Worm (Caenorhabditis elegans): ENCODE data around the gene col-110.

col-110 gene

ce11 chrIV:4650624-4651094 is 41.2 kb upstream of the col-110 start, which contains the start of gene ubc-9 (continued):
- TF ChIP-seq lin-35 (GFP tag; optimal IDR thresholded peaks at IDR 0.05): peak; percentile 10 to 56 (median 54)
- TF ChIP-seq Y53F4B.3 (GFP tag; IDR thresholded peaks at IDR 0.05): no peak
- no peak for TF ChIP-seq ama-1 (optimal IDR thresholded peaks at IDR 0.05)
- TF ChIP-seq ama-1 (GFP tag; optimal IDR thresholded peaks at IDR 0.05): no peak
- peak; percentile 90 for TF ChIP-seq xnd-1 (tag; optimal IDR thresholded peaks at IDR 0.05)
- peak; percentile 92 for TF ChIP-seq madf-10 (tag; optimal IDR thresholded peaks at IDR 0.05)
- peak; percentile 92 for TF ChIP-seq attf-5 (GFP tag; optimal IDR thresholded peaks at IDR 0.05)
- no peak for TF ChIP-seq attf-3 (GFP tag; conservative IDR thresholded peaks at IDR 0.05)
- peak; percentile 95 for TF ChIP-seq hsf-1 (GFP tag; IDR thresholded peaks at IDR 0.05)
- no peak for TF ChIP-seq ztf-3 (GFP tag; optimal IDR thresholded peaks at IDR 0.05)
- TF ChIP-seq repo-1 (tag; optimal IDR thresholded peaks at IDR 0.05): peak; percentile 3
- TF ChIP-seq nhr-90 (tag; optimal IDR thresholded peaks at IDR 0.05): peak; percentile 6
- TF ChIP-seq ccch-3 (GFP tag; optimal IDR thresholded peaks at IDR 0.05): no peak
- TF ChIP-seq nfya-2 (GFP tag; IDR thresholded peaks at IDR 0.05): no peak
- TF ChIP-seq madf-8 (GFP tag; conservative IDR thresholded peaks at IDR 0.05): peak; percentile 90
- TF ChIP-seq ZK185.1 (tag; optimal IDR thresholded peaks at IDR 0.05; ENCODE audit: poor library complexity, severe bottlenecking): peak; percentile 57
- 0 out of 2 replicates have a peak, but pooled peaks have one; percentile 24 for TF ChIP-seq B0019.2 (GFP tag; conservative IDR thresholded peaks at IDR 0.05)
- TF ChIP-seq Y56A3A.18 (GFP tag; IDR thresholded peaks at IDR 0.05): no peak
- no peak for TF ChIP-seq ztf-28 (GFP tag; IDR thresholded peaks at IDR 0.05)
- TF ChIP-seq zim-3 (tag; optimal IDR thresholded peaks at IDR 0.05): no peak
- no peak for TF ChIP-seq somi-1 (GFP tag; optimal IDR thresholded peaks at IDR 0.05)
- no peak for TF ChIP-seq tbx-9 (tag; optimal IDR thresholded peaks at IDR 0.05; ENCODE audit: borderline replicate concordance)
- peak; percentile 79 for TF ChIP-seq snpc-3.4 (tag; optimal IDR thresholded peaks at IDR 0.05)
- no peak for TF ChIP-seq F37B4.10 (GFP tag; IDR thresholded peaks at IDR 0.05)
- TF ChIP-seq lin-54 (GFP tag; optimal IDR thresholded peaks at IDR 0.05): peak; percentile 91
- no peak for TF ChIP-seq akir-1 (GFP tag; optimal IDR thresholded peaks at IDR 0.05)
- no peak for TF ChIP-seq B0035.1 (tag; optimal IDR thresholded peaks at IDR 0.05)
- TF ChIP-seq ets-4 (GFP tag; optimal IDR thresholded peaks at IDR 0.05): no peak
- TF ChIP-seq hmg-20 (GFP tag; IDR thresholded peaks at IDR 0.05): no peak
- TF ChIP-seq F39B2.1 (GFP tag; IDR thresholded peaks at IDR 0.05): no peak
- peak; percentile 85 for TF ChIP-seq ceh-100 (GFP tag; IDR thresholded peaks at IDR 0.05)
- peak; percentile 58 for TF ChIP-seq snpc-1.3 (tag; optimal IDR thresholded peaks at IDR 0.05; ENCODE audit: insufficient read depth)
- peak; percentile 77 for TF ChIP-seq lin-26 (GFP tag; IDR thresholded peaks at IDR 0.05)
- no peak for TF ChIP-seq snpc-1.1 (tag; optimal IDR thresholded peaks at IDR 0.05; ENCODE audit: insufficient read depth)
- TF ChIP-seq sdz-38 (tag; optimal IDR thresholded peaks at IDR 0.05): no peak
- peak; percentile 86 for TF ChIP-seq rcor-1 (GFP tag; IDR thresholded peaks at IDR 0.05)
- peak; percentile 92 for TF ChIP-seq cebp-1 (GFP tag; IDR thresholded peaks at IDR 0.05)
- peak; percentile 99 for TF ChIP-seq cebp-1 (tag; optimal IDR thresholded peaks at IDR 0.05)
- TF ChIP-seq nhr-120 (GFP tag; IDR thresholded peaks at IDR 0.05): no peak
- peak; percentile 17 for TF ChIP-seq ztf-26 (tag; optimal IDR thresholded peaks at IDR 0.05)
- TF ChIP-seq him-1 (tag; optimal IDR thresholded peaks at IDR 0.05): peak; percentile 18
- TF ChIP-seq ztf-25 (GFP tag; IDR thresholded peaks at IDR 0.05): no peak
- no peak for TF ChIP-seq fkh-3 (tag; optimal IDR thresholded peaks at IDR 0.05)
- no peak for TF ChIP-seq zfh-2 (GFP tag; conservative IDR thresholded peaks at IDR 0.05)
- TF ChIP-seq T07F8.4 (tag; optimal IDR thresholded peaks at IDR 0.05): no peak
- TF ChIP-seq snpc-4 (GFP tag; optimal IDR thresholded peaks at IDR 0.05): peak; percentile 25
- peak; percentile 49 to 78 (median 67) for TF ChIP-seq snpc-4 (tag; optimal IDR thresholded peaks at IDR 0.05)
- peak; percentile 93 for TF ChIP-seq tlf-1 (GFP tag; optimal IDR thresholded peaks at IDR 0.05)
- TF ChIP-seq hlh-12 (tag; optimal IDR thresholded peaks at IDR 0.05): no peak
